Fruit fly (Drosophila melanogaster) whole organism, embryonic: ENCODE data around the gene CG33160.

Source experiments
- Antp ChIP-seq: fragments of 200-800 bp; sonication (Bioruptor generic); optimal IDR thresholded peaks from 3 replicates; lab custom pipeline; 2016; ENCODE audit warnings: missing biosample characterization, missing genetic modification characterization
- Atf3 ChIP-seq: fragments of 200-800 bp; sonication (Bioruptor generic); optimal IDR thresholded peaks from 3 replicates; lab custom pipeline; 2016; ENCODE audit warnings: missing biosample characterization, missing genetic modification characterization
- CG12236 ChIP-seq: fragments of 200-800 bp; sonication (Bioruptor generic); optimal IDR thresholded peaks from 2 replicates; lab custom pipeline; 2016; ENCODE audit warnings: missing biosample characterization, missing genetic modification characterization
- CG12659 ChIP-seq: fragments of 200-800 bp; sonication (Bioruptor generic); optimal IDR thresholded peaks from 3 replicates; lab custom pipeline; 2017; ENCODE audit warnings: mild to moderate bottlenecking, missing biosample characterization, missing genetic modification reagents, missing genetic modification characterization
- CG13624 ChIP-seq: fragments of 200-800 bp; sonication (Bioruptor generic); optimal IDR thresholded peaks from 2 replicates; lab custom pipeline; 2016; ENCODE audit warnings: missing biosample characterization, missing genetic modification characterization
- CG17361 ChIP-seq: fragments of 200-800 bp; sonication (Bioruptor generic); IDR thresholded peaks from 3 replicates; pipeline ENCODE4 v1.3.6; 2022; ENCODE audit warnings: missing biosample characterization, missing genetic modification characterization
- CG18011 ChIP-seq: fragments of 200-800 bp; sonication (Bioruptor generic); optimal IDR thresholded peaks from 2 replicates; lab custom pipeline; 2017; ENCODE audit warnings: missing biosample characterization, missing genetic modification characterization, mild to moderate bottlenecking, moderate library complexity, missing genotype
- CG2116 ChIP-seq: fragments of 200-800 bp; sonication (Bioruptor generic); optimal IDR thresholded peaks from 3 replicates; lab custom pipeline; 2018; ENCODE audit warnings: missing biosample characterization, mild to moderate bottlenecking, missing genetic modification characterization
- CG2120 ChIP-seq: fragments of 200-800 bp; sonication (Bioruptor generic); optimal IDR thresholded peaks from 3 replicates; lab custom pipeline; 2016; ENCODE audit warnings: missing biosample characterization, missing genetic modification characterization
- CG2678 ChIP-seq: fragments of 200-800 bp; sonication (Bioruptor generic); optimal IDR thresholded peaks from 3 replicates; lab custom pipeline; 2019; ENCODE audit warnings: missing biosample characterization, mild to moderate bottlenecking, missing genetic modification characterization, moderate library complexity
- CG2889 ChIP-seq: fragments of 200-800 bp; sonication (Bioruptor generic); IDR thresholded peaks from 3 replicates; pipeline ENCODE4 v1.3.6; 2022; ENCODE audit warnings: missing biosample characterization, missing genetic modification characterization
- CG33557 ChIP-seq: fragments of 200-800 bp; sonication (Bioruptor generic); optimal IDR thresholded peaks from 2 replicates; lab custom pipeline; 2019; ENCODE audit warnings: missing biosample characterization, mild to moderate bottlenecking, missing genetic modification characterization, moderate library complexity
- CG3726 ChIP-seq: fragments of 200-800 bp; sonication (Bioruptor generic); IDR thresholded peaks from 3 replicates; pipeline ENCODE4, ENCODE4 v1.3.6; 2022; ENCODE audit warnings: missing biosample characterization, missing genetic modification characterization
- CG8359 ChIP-seq: fragments of 200-800 bp; sonication (Bioruptor generic); optimal IDR thresholded peaks from 2 replicates; lab custom pipeline; 2017; ENCODE audit warnings: missing biosample characterization, mild to moderate bottlenecking, missing genetic modification characterization, borderline replicate concordance
- CG8944 ChIP-seq: fragments of 200-800 bp; sonication (Bioruptor generic); optimal IDR thresholded peaks from 3 replicates; lab custom pipeline; 2016; ENCODE audit warnings: missing biosample characterization, missing genetic modification characterization
- CG9215 ChIP-seq: fragments of 200-800 bp; sonication (Bioruptor generic); IDR thresholded peaks from 2 replicates; pipeline ENCODE4 v1.3.6; 2022; ENCODE audit warnings: missing biosample characterization, missing genetic modification characterization
- CoRest ChIP-seq: fragments of 200-800 bp; sonication (Bioruptor generic); optimal IDR thresholded peaks from 3 replicates; lab custom pipeline; 2018; ENCODE audit warnings: missing biosample characterization, mild to moderate bottlenecking, missing genetic modification characterization, moderate library complexity
- Dbx ChIP-seq: fragments of 200-800 bp; sonication (Bioruptor generic); IDR thresholded peaks from 3 replicates; pipeline ENCODE4 v1.3.6; 2022; ENCODE audit warnings: missing biosample characterization, missing genetic modification characterization
- Dip2 ChIP-seq: fragments of 200-800 bp; sonication (Bioruptor generic); IDR thresholded peaks from 2 replicates; pipeline ENCODE4 v1.3.6; 2022; ENCODE audit warnings: missing biosample characterization, missing genetic modification characterization
- Dref ChIP-seq: fragments of 200-800 bp; sonication (Bioruptor generic); IDR thresholded peaks from 2 replicates; pipeline ENCODE4 v1.3.6; 2022; ENCODE audit warnings: missing biosample characterization, missing genetic modification characterization
- E2f2 ChIP-seq: fragments of 200-800 bp; sonication (Bioruptor generic); IDR thresholded peaks from 2 replicates; pipeline ENCODE4 v1.3.6; 2022; ENCODE audit warnings: missing biosample characterization, missing genetic modification characterization
- ERR ChIP-seq: fragments of 200-800 bp; sonication (Bioruptor generic); optimal IDR thresholded peaks from 2 replicates; lab custom pipeline; 2016; ENCODE audit warnings: missing biosample characterization, missing genetic modification characterization
- Hr51 ChIP-seq, 2 experiments: fragments of 200-800 bp; sonication (Bioruptor generic); optimal IDR thresholded peaks; 2 replicates in 1 of 2; 3 replicates in 1 of 2; lab custom pipeline; 2016 to 2018; ENCODE audit warnings: missing biosample characterization in 2 of 2, missing genetic modification characterization in 2 of 2, mild to moderate bottlenecking in 1 of 2, moderate library complexity in 1 of 2
- Hsf ChIP-seq: fragments of 200-800 bp; sonication (Bioruptor generic); optimal IDR thresholded peaks from 3 replicates; lab custom pipeline; 2016; ENCODE audit warnings: missing biosample characterization, missing genetic modification characterization
- Optix ChIP-seq: fragments of 200-800 bp; sonication (Bioruptor generic); IDR thresholded peaks from 3 replicates; pipeline ENCODE4 v1.3.6; 2022; ENCODE audit warnings: missing biosample characterization, missing genetic modification characterization
- Sox100B ChIP-seq: fragments of 200-800 bp; sonication (Bioruptor generic); optimal IDR thresholded peaks from 3 replicates; lab custom pipeline; 2018; ENCODE audit warnings: missing biosample characterization, mild to moderate bottlenecking, missing genetic modification characterization
- Trl ChIP-seq, 3 experiments: fragments of >200 bp in 2 of 3; fragments of 200-800 bp in 1 of 3; sonication (Bioruptor generic) in 1 of 3; optimal IDR thresholded peaks; 2 replicates in 1 of 3; 3 replicates in 2 of 3; lab custom pipeline; 2016 to 2017; ENCODE audit warnings: missing biosample characterization in 1 of 3, missing genetic modification characterization in 1 of 3
- Vsx1 ChIP-seq: fragments of 200-800 bp; sonication (Bioruptor generic); optimal IDR thresholded peaks from 2 replicates; lab custom pipeline; 2017; ENCODE audit warnings: missing biosample characterization, mild to moderate bottlenecking, missing genetic modification characterization, missing genetic modification reagents
- YL-1 ChIP-seq: fragments of 200-800 bp; sonication (Bioruptor generic); optimal IDR thresholded peaks from 3 replicates; lab custom pipeline; 2017; ENCODE audit warnings: missing biosample characterization, mild to moderate bottlenecking, missing genetic modification characterization
- bab2 ChIP-seq: fragments of 200-800 bp; sonication (Bioruptor generic); optimal IDR thresholded peaks from 2 replicates; lab custom pipeline; 2016; ENCODE audit warnings: missing biosample characterization, missing genetic modification characterization
- croc ChIP-seq: fragments of 200-800 bp; sonication (Bioruptor generic); conservative IDR thresholded peaks from 3 replicates; pipeline ENCODE4 v1.3.6; 2022; ENCODE audit warnings: missing biosample characterization, missing genetic modification characterization
- ewg ChIP-seq: fragments of 200-800 bp; sonication (Bioruptor generic); optimal IDR thresholded peaks from 3 replicates; lab custom pipeline; 2017; ENCODE audit warnings: mild to moderate bottlenecking, missing biosample characterization, missing genetic modification reagents, missing genetic modification characterization
- fd64A ChIP-seq: fragments of 200-800 bp; sonication (Bioruptor generic); optimal IDR thresholded peaks from 3 replicates; lab custom pipeline; 2018; ENCODE audit warnings: missing biosample characterization, mild to moderate bottlenecking, missing genetic modification characterization
- hb ChIP-seq: fragments of 200-800 bp; sonication (Bioruptor generic); IDR thresholded peaks from 3 replicates; pipeline ENCODE4 v1.3.6; 2022; ENCODE audit warnings: missing biosample characterization, missing genetic modification characterization; ENCODE audit not compliant: partially characterized antibody
- knrl ChIP-seq: fragments of 200-800 bp; sonication (Bioruptor generic); IDR thresholded peaks from 3 replicates; pipeline ENCODE4 v1.3.6; 2022; ENCODE audit warnings: missing biosample characterization, missing genetic modification characterization; ENCODE audit not compliant: partially characterized antibody
- lola ChIP-seq, 3 experiments: fragments of >200 bp in 2 of 3; fragments of 200-800 bp in 1 of 3; sonication (Bioruptor generic) in 1 of 3; optimal IDR thresholded peaks; 2 replicates each; lab custom pipeline; 2017 to 2019; ENCODE audit warnings: missing biosample characterization in 3 of 3, missing genetic modification characterization in 3 of 3, mild to moderate bottlenecking in 1 of 3, moderate library complexity in 1 of 3
- nerfin-2 ChIP-seq: fragments of 200-800 bp; sonication (Bioruptor generic); IDR thresholded peaks from 2 replicates; pipeline ENCODE4 v1.3.6; 2022; ENCODE audit warnings: missing biosample characterization, missing genetic modification characterization; ENCODE audit not compliant: partially characterized antibody
- org-1 ChIP-seq: fragments of 200-800 bp; sonication (Bioruptor generic); optimal IDR thresholded peaks from 2 replicates; lab custom pipeline; 2017; ENCODE audit warnings: missing biosample characterization, missing genetic modification characterization
- pita ChIP-seq: fragments of 200-800 bp; sonication (Bioruptor generic); optimal IDR thresholded peaks from 2 replicates; lab custom pipeline; 2017; ENCODE audit warnings: missing biosample characterization, mild to moderate bottlenecking, missing genetic modification characterization
- pnt ChIP-seq: fragments of 200-800 bp; sonication (Bioruptor generic); optimal IDR thresholded peaks from 3 replicates; lab custom pipeline; 2016; ENCODE audit warnings: missing biosample characterization, missing genetic modification characterization
- pros ChIP-seq: fragments of 200-800 bp; sonication (Bioruptor generic); optimal IDR thresholded peaks from 3 replicates; lab custom pipeline; 2019; ENCODE audit warnings: missing biosample characterization, mild to moderate bottlenecking, missing genetic modification characterization, moderate library complexity
- seq ChIP-seq: fragments of 200-800 bp; sonication (Bioruptor generic); IDR thresholded peaks from 2 replicates; pipeline ENCODE4 v1.3.6; 2022; ENCODE audit warnings: missing biosample characterization, missing genetic modification characterization
- slou ChIP-seq: fragments of 200-800 bp; sonication (Bioruptor generic); optimal IDR thresholded peaks from 3 replicates; lab custom pipeline; 2016; ENCODE audit warnings: missing biosample characterization, missing genetic modification characterization
- sug ChIP-seq: fragments of 200-800 bp; optimal IDR thresholded peaks from 2 replicates; lab custom pipeline; 2019; ENCODE audit warnings: missing biosample characterization, mild to moderate bottlenecking, missing genetic modification characterization, moderate library complexity
- tna ChIP-seq: fragments of 200-800 bp; sonication (Bioruptor generic); IDR thresholded peaks from 2 replicates; pipeline ENCODE4 v1.3.6; 2022; ENCODE audit warnings: missing biosample characterization, missing genetic modification characterization; ENCODE audit not compliant: partially characterized antibody
- yki ChIP-seq: fragments of >200 bp; optimal IDR thresholded peaks from 3 replicates; lab custom pipeline; 2018
- zen ChIP-seq: fragments of 200-800 bp; sonication (Bioruptor generic); optimal IDR thresholded peaks from 3 replicates; lab custom pipeline; 2018; ENCODE audit warnings: missing biosample characterization, mild to moderate bottlenecking, missing genetic modification characterization, moderate library complexity
- zfh1 ChIP-seq: fragments of 200-800 bp; sonication (Bioruptor generic); IDR thresholded peaks from 3 replicates; pipeline ENCODE4 v1.3.6; 2022; ENCODE audit warnings: missing biosample characterization, missing genetic modification characterization

Gene CG33160

dm6 chr3L:3222643-3223389, 16.7 kb upstream of the CG33160 start, which contains the start of the genes RpL28 and eIF1 (continued):
- peak; percentile 86 for TF ChIP-seq CG8359
- peak; percentile 72 for TF ChIP-seq Dref
- TF ChIP-seq Hr51 (GFP tag; optimal IDR thresholded peaks at IDR 0.05; lab: Kevin White, UChicago): peak; percentile 45 to 93
- peak; percentile 83 for TF ChIP-seq CG2678
- TF ChIP-seq seq (GFP tag; lab: Robert Waterston, UW): peak; percentile 61; the same call in 1 of the 2 replicates
- peak; percentile 82 for TF ChIP-seq knrl (GFP tag; lab: Robert Waterston, UW)
- peak; percentile 73 for TF ChIP-seq E2f2 (GFP tag; lab: Robert Waterston, UW)
- peak; percentile 59; the same call in 2 of the 3 replicates for TF ChIP-seq croc (GFP tag; lab: Robert Waterston, UW)
- peak; percentile 77 for TF ChIP-seq CG2120 (GFP tag; lab: Kevin White, UChicago)
- peak; percentile 93 for TF ChIP-seq Sox100B
- peak; percentile 84 for TF ChIP-seq ewg (GFP tag; lab: Kevin White, UChicago)
- TF ChIP-seq zen: peak; percentile 88
- TF ChIP-seq CG18011 (GFP tag; lab: Kevin White, UChicago): peak; percentile 83
- no peak for TF ChIP-seq pita (GFP tag; lab: Kevin White, UChicago)
- peak; percentile 91 for TF ChIP-seq slou (GFP tag; lab: Kevin White, UChicago)
- TF ChIP-seq Trl (optimal IDR thresholded peaks at IDR 0.05; lab: Kevin White, UChicago): no peak
- TF ChIP-seq Trl (GFP tag; optimal IDR thresholded peaks at IDR 0.05; lab: Kevin White, UChicago): peak; percentile 94
- peak; percentile 88 for TF ChIP-seq sug (tag; lab: Kevin White, UChicago)
- TF ChIP-seq CG12659 (GFP tag; lab: Kevin White, UChicago): peak; percentile 97
- TF ChIP-seq bab2 (GFP tag; lab: Kevin White, UChicago): peak; percentile 78
- TF ChIP-seq Vsx1: peak; percentile 92
- TF ChIP-seq CoRest (tag; lab: Kevin White, UChicago): peak; percentile 88
- TF ChIP-seq CG2116 (GFP tag; lab: Kevin White, UChicago): peak; percentile 100
- TF ChIP-seq CG9215 (GFP tag; lab: Robert Waterston, UW): peak; percentile 83
- peak; percentile 49 for TF ChIP-seq pnt (GFP tag; lab: Kevin White, UChicago)
- peak; percentile 60 for TF ChIP-seq ERR
- TF ChIP-seq Atf3: peak; percentile 90
- TF ChIP-seq lola (GFP tag; optimal IDR thresholded peaks at IDR 0.05; lab: Kevin White, UChicago): peak in 1 of 3 experiments; percentile 79
- peak; percentile 87 for TF ChIP-seq Antp (GFP tag; lab: Kevin White, UChicago)
- TF ChIP-seq YL-1 (GFP tag; lab: Kevin White, UChicago): peak; percentile 98
- TF ChIP-seq CG3726 (GFP tag; lab: Robert Waterston, UW): peak; percentile 83; the same call in 2 of the 3 replicates
- peak; percentile 90 for TF ChIP-seq CG33557 (GFP tag; lab: Kevin White, UChicago)
- TF ChIP-seq hb (GFP tag; lab: Robert Waterston, UW): peak; percentile 74; the same call in 1 of the 3 replicates
- no peak for TF ChIP-seq pros (GFP tag; lab: Kevin White, UChicago)
- peak; percentile 89 for TF ChIP-seq fd64A
- TF ChIP-seq Optix (GFP tag; lab: Robert Waterston, UW): peak; percentile 81
- TF ChIP-seq CG8944 (GFP tag; lab: Kevin White, UChicago): peak; percentile 81
- TF ChIP-seq Dip2 (GFP tag; lab: Robert Waterston, UW): no peak
- TF ChIP-seq CG2889 (GFP tag; lab: Robert Waterston, UW): peak; percentile 61; the same call in 2 of the 3 replicates
- TF ChIP-seq tna (GFP tag; lab: Robert Waterston, UW): no peak; the same call in 1 of the 2 replicates
- TF ChIP-seq Dbx (GFP tag; lab: Robert Waterston, UW): peak; percentile 90
- peak; percentile 93 for TF ChIP-seq zfh1 (GFP tag; lab: Robert Waterston, UW)
- peak; percentile 94 for TF ChIP-seq Hsf (GFP tag; lab: Kevin White, UChicago)
- TF ChIP-seq CG13624: peak; percentile 89
- TF ChIP-seq yki (lab: Kevin White, UChicago): no peak
- peak; percentile 96 for TF ChIP-seq CG17361 (GFP tag; lab: Robert Waterston, UW)
- TF ChIP-seq org-1 (GFP tag; lab: Kevin White, UChicago): peak; percentile 86
- TF ChIP-seq CG12236 (GFP tag; lab: Kevin White, UChicago): peak; percentile 85
- TF ChIP-seq nerfin-2 (GFP tag; lab: Robert Waterston, UW): peak; percentile 51
